Worm (Caenorhabditis elegans) whole organism, L4 larva: ENCODE data around the gene T16G12.1.

Source experiments
- D1046.2 ChIP-seq: fragments of 200-800 bp; sonication (Bioruptor generic); IDR thresholded peaks from 2 replicates; pipeline ENCODE4 v1.3.6; 2022; ENCODE audit warnings: missing genetic modification characterization, missing compliant biosample characterization
- F10B5.3 ChIP-seq: sonication (generic microtip); optimal IDR thresholded peaks from 2 replicates; lab custom pipeline; 2016; ENCODE audit warnings: mild to moderate bottlenecking, missing genetic modification characterization, missing compliant biosample characterization
- R02D3.7 ChIP-seq: fragments of 150-350 bp; sonication (generic microtip); optimal IDR thresholded peaks from 3 replicates; lab custom pipeline; 2014; ENCODE audit warnings: missing biosample characterization, missing genetic modification characterization
- T26A8.4 ChIP-seq: fragments of 200-800 bp; sonication (Bioruptor generic); IDR thresholded peaks from 2 replicates; pipeline ENCODE4 v1.3.6; 2022; ENCODE audit warnings: missing genetic modification characterization, missing compliant biosample characterization
- Y48G9A.11 ChIP-seq: fragments of 200-800 bp; sonication (Bioruptor generic); IDR thresholded peaks from 2 replicates; pipeline ENCODE4 v1.3.6; 2022; ENCODE audit warnings: missing genetic modification reagents, missing genetic modification characterization, missing compliant biosample characterization
- ZK337.2 ChIP-seq: fragments of 200-800 bp; sonication (Bioruptor generic); IDR thresholded peaks from 2 replicates; pipeline ENCODE4 v1.3.6; 2022; ENCODE audit warnings: missing genetic modification reagents, missing genetic modification characterization, missing compliant biosample characterization
- aha-1 ChIP-seq: fragments of 150-350 bp; peaks from one replicate; lab custom pipeline; 2014; ENCODE audit warnings: missing biosample characterization, missing genetic modification characterization
- arid-1 ChIP-seq: fragments of 200-800 bp; sonication (Bioruptor generic); conservative IDR thresholded peaks from 2 replicates; pipeline ENCODE4 v1.3.6; 2022; ENCODE audit warnings: missing genetic modification reagents, missing genetic modification characterization, missing compliant biosample characterization
- attf-4 ChIP-seq: sonication (generic microtip); optimal IDR thresholded peaks from 3 replicates; lab custom pipeline; 2017; ENCODE audit warnings: missing biosample characterization, missing genetic modification characterization
- ceh-20 ChIP-seq: fragments of 200-800 bp; sonication (Bioruptor generic); IDR thresholded peaks from 2 replicates; pipeline ENCODE4 v1.3.6; 2022; ENCODE audit warnings: missing genetic modification reagents, missing genetic modification characterization, missing compliant biosample characterization
- ceh-44 ChIP-seq: fragments of 200-800 bp; sonication (Bioruptor generic); IDR thresholded peaks from 2 replicates; pipeline ENCODE4 v1.3.6; 2022; ENCODE audit warnings: missing genetic modification reagents, missing genetic modification characterization, missing compliant biosample characterization
- cey-2 ChIP-seq: sonication (generic microtip); optimal IDR thresholded peaks from 3 replicates; lab custom pipeline; 2017; ENCODE audit warnings: missing genetic modification characterization, mild to moderate bottlenecking, missing compliant biosample characterization, antibody characterized with exemption, borderline replicate concordance; ENCODE audit not compliant: insufficient read depth
- daf-12 ChIP-seq: fragments of 150-350 bp; optimal IDR thresholded peaks from 2 replicates; lab custom pipeline; 2014; ENCODE audit warnings: missing biosample characterization, missing genetic modification reagents, missing genetic modification characterization
- daf-19 ChIP-seq: fragments of 200-800 bp; sonication (Bioruptor generic); conservative IDR thresholded peaks from 2 replicates; pipeline ENCODE4 v1.3.6; 2022; ENCODE audit warnings: missing genetic modification characterization, missing compliant biosample characterization
- daf-8 ChIP-seq: fragments of 200-800 bp; sonication (Bioruptor generic); IDR thresholded peaks from 2 replicates; pipeline ENCODE4 v1.3.6; 2022; ENCODE audit warnings: missing genetic modification characterization, missing compliant biosample characterization
- dmd-9 ChIP-seq: fragments of 200-800 bp; sonication (Bioruptor generic); IDR thresholded peaks from 2 replicates; pipeline ENCODE4 v1.3.6; 2022; ENCODE audit warnings: missing genetic modification reagents, missing genetic modification characterization, missing compliant biosample characterization
- dpl-1 ChIP-seq: fragments of 150-350 bp; optimal IDR thresholded peaks from 2 replicates; lab custom pipeline; 2014; ENCODE audit warnings: missing biosample characterization, missing genetic modification reagents, missing genetic modification characterization
- fos-1 ChIP-seq: fragments of 150-350 bp; optimal IDR thresholded peaks from 2 replicates; lab custom pipeline; 2014; ENCODE audit warnings: missing biosample characterization, missing genetic modification characterization
- hlh-11 ChIP-seq: fragments of 200-800 bp; sonication (Bioruptor generic); optimal IDR thresholded peaks from 2 replicates; lab custom pipeline; 2018; ENCODE audit warnings: mild to moderate bottlenecking, missing genetic modification characterization, missing compliant biosample characterization
- lin-13 ChIP-seq: fragments of 150-350 bp; optimal IDR thresholded peaks from 2 replicates; lab custom pipeline; 2014; ENCODE audit warnings: missing biosample characterization, missing genetic modification reagents, missing genetic modification characterization
- lin-15B ChIP-seq: fragments of 150-350 bp; sonication (generic microtip); optimal IDR thresholded peaks from 3 replicates; lab custom pipeline; 2014; ENCODE audit warnings: missing biosample characterization, missing genetic modification characterization
- lin-29 ChIP-seq: fragments of 200-800 bp; sonication (Bioruptor generic); IDR thresholded peaks from 2 replicates; pipeline ENCODE4 v1.3.6; 2022; ENCODE audit warnings: missing genetic modification reagents, missing genetic modification characterization, missing compliant biosample characterization
- mdl-1 ChIP-seq, 2 experiments: fragments of 150-350 bp in 1 of 2; sonication (generic microtip) in 1 of 2; optimal IDR thresholded peaks; 2 replicates each; lab custom pipeline; 2014 to 2017; ENCODE audit warnings: missing biosample characterization in 2 of 2, missing genetic modification characterization in 2 of 2
- mes-2 ChIP-seq: sonication (generic microtip); optimal IDR thresholded peaks from 2 replicates; lab custom pipeline; 2016; ENCODE audit warnings: missing genotype, mild to moderate bottlenecking, missing genetic modification characterization, missing compliant biosample characterization; ENCODE audit not compliant: poor library complexity, severe bottlenecking
- nhr-102 ChIP-seq: sonication (generic microtip); optimal IDR thresholded peaks from 2 replicates; lab custom pipeline; 2016; ENCODE audit warnings: mild to moderate bottlenecking, missing genetic modification characterization, moderate library complexity, missing compliant biosample characterization
- nhr-11 ChIP-seq: fragments of 150-350 bp; optimal IDR thresholded peaks from 2 replicates; lab custom pipeline; 2014; ENCODE audit warnings: missing biosample characterization, missing genetic modification characterization
- nhr-111 ChIP-seq: fragments of 200-800 bp; sonication (Bioruptor generic); optimal IDR thresholded peaks from 2 replicates; lab custom pipeline; 2018; ENCODE audit warnings: mild to moderate bottlenecking, missing genetic modification characterization, missing compliant biosample characterization
- nhr-25 ChIP-seq: sonication (generic microtip); optimal IDR thresholded peaks from 2 replicates; lab custom pipeline; 2017; ENCODE audit warnings: missing genetic modification characterization, mild to moderate bottlenecking, missing compliant biosample characterization, antibody characterized with exemption, moderate library complexity, borderline replicate concordance; ENCODE audit not compliant: insufficient read depth
- nhr-41 ChIP-seq: fragments of 200-800 bp; sonication (Bioruptor generic); IDR thresholded peaks from 2 replicates; pipeline ENCODE4 v1.3.6; 2022; ENCODE audit warnings: missing genetic modification reagents, missing genetic modification characterization, missing compliant biosample characterization
- rbr-2 ChIP-seq: sonication (generic microtip); optimal IDR thresholded peaks from 2 replicates; lab custom pipeline; 2016; ENCODE audit warnings: missing genotype, missing genetic modification characterization, missing compliant biosample characterization
- sdz-12 ChIP-seq: fragments of 200-800 bp; sonication (Bioruptor generic); optimal IDR thresholded peaks from 2 replicates; lab custom pipeline; 2018; ENCODE audit warnings: mild to moderate bottlenecking, missing genetic modification characterization, missing compliant biosample characterization
- set-16 ChIP-seq: fragments of 200-800 bp; sonication (Bioruptor generic); IDR thresholded peaks from 2 replicates; pipeline ENCODE4 v1.3.6; 2022; ENCODE audit warnings: missing genetic modification reagents, missing genetic modification characterization, missing compliant biosample characterization
- skn-1 ChIP-seq: fragments of 150-350 bp; optimal IDR thresholded peaks from 2 replicates; lab custom pipeline; 2014; ENCODE audit warnings: missing biosample characterization, missing genetic modification characterization
- snpc-1.2 ChIP-seq: fragments of 200-800 bp; sonication (Bioruptor generic); IDR thresholded peaks from 2 replicates; pipeline ENCODE4 v1.3.6; 2022; ENCODE audit warnings: missing genetic modification reagents, missing genetic modification characterization, missing compliant biosample characterization
- spr-3 ChIP-seq: fragments of 200-800 bp; sonication (Bioruptor generic); optimal IDR thresholded peaks from 2 replicates; lab custom pipeline; 2018; ENCODE audit warnings: mild to moderate bottlenecking, missing genetic modification characterization, missing compliant biosample characterization
- tag-97 ChIP-seq: fragments of 200-800 bp; sonication (Bioruptor generic); IDR thresholded peaks from 2 replicates; pipeline ENCODE4 v1.3.6; 2022; ENCODE audit warnings: missing genetic modification characterization, missing compliant biosample characterization
- tra-1 ChIP-seq: fragments of 200-800 bp; sonication (Bioruptor generic); IDR thresholded peaks from 2 replicates; pipeline ENCODE4 v1.3.6; 2022; ENCODE audit warnings: missing genetic modification reagents, missing genetic modification characterization, missing compliant biosample characterization
- unc-130 ChIP-seq: sonication (generic microtip); optimal IDR thresholded peaks from 2 replicates; lab custom pipeline; 2016; ENCODE audit warnings: missing genetic modification reagents, missing genetic modification characterization, missing compliant biosample characterization
- unc-39 ChIP-seq: sonication (generic microtip); optimal IDR thresholded peaks from 2 replicates; lab custom pipeline; 2017; ENCODE audit warnings: missing biosample characterization, missing genetic modification characterization
- zag-1 ChIP-seq: fragments of 150-350 bp; optimal IDR thresholded peaks from 2 replicates; lab custom pipeline; 2014; ENCODE audit warnings: missing biosample characterization, missing genetic modification characterization

Gene T16G12.1

DNA sequence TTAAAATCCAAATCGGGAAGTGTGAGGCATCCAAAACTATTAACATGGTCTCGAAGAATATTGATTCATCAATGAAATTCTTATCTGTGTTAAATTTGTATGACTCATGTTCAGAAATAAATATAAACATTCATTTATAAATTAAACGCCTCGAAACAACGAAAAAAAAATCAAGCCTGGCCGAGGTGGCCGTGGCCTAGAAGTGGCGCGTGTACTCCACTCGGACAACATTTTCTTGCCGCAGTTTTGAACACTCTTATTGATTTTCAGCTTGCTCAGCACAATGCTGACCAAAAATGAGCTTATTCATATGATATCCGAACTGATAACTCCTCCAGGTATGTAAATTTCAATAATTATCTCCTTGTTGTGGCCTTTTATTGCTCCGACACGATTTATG is 14.5 kb upstream of the T16G12.1 start, which contains the start of gene ekl-6:
Gene ekl-6, plus strand, starts transcription at position 265 of the 400 bp plus-strand sequence.
- TF ChIP-seq unc-130 (GFP tag; lab: Kevin White, UChicago) (peak; percentile 74), ZK337.2 (GFP tag; lab: Robert Waterston, UW) (peak; percentile 70), dmd-9 (GFP tag; lab: Robert Waterston, UW) (peak; percentile 45; the same call in 1 of the 2 replicates), tra-1 (GFP tag; lab: Robert Waterston, UW) (0 out of 2 replicates have a peak, but pooled peaks have one; percentile 5), rbr-2 (tag; lab: Kevin White, UChicago) (peak; percentile 28), mes-2 (tag; lab: Kevin White, UChicago) (peak; percentile 98), lin-29 (GFP tag; lab: Robert Waterston, UW) (no peak), ceh-20 (GFP tag; lab: Robert Waterston, UW) (no peak), dpl-1 (GFP tag; lab: Kevin White, UChicago) (peak; percentile 68), ceh-44 (GFP tag; lab: Robert Waterston, UW) (peak; percentile 24; the same call in 1 of the 2 replicates), spr-3 (no peak)

DNA sequence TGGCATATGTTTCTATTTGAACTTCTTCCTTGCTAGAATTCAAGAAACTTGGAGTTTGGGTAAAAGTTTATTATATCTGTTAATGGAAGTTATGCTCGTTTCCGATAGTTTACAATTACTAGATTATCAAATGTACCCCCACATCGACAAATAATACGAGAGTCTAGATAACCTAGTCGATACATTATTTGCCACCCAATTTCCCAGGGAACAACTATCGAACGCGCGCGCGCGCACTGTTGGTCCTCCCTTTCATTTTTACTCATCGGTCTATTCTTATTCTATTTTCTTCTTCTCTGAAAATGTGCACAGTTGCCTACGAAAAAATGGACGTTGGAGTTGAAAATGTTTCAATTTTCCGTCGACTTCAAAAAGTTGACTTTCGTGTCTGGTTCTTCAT is 10.9 kb upstream of the T16G12.1 start, which contains the start of gene T16G12.13:
Gene T16G12.13, plus strand, starts transcription at position 293 of the 400 bp plus-strand sequence.
- TF ChIP-seq lin-15B (tag; lab: Kevin White, UChicago) = no peak
- no peak for TF ChIP-seq mes-2 (tag; lab: Kevin White, UChicago)
- TF ChIP-seq spr-3 = no peak
- TF ChIP-seq set-16 = no peak
- no peak for TF ChIP-seq nhr-25
- TF ChIP-seq F10B5.3 (tag; lab: Kevin White, UChicago) = no peak
- no peak for TF ChIP-seq D1046.2 (GFP tag; lab: Robert Waterston, UW)
- no peak for TF ChIP-seq skn-1 (tag; lab: Kevin White, UChicago)
- no peak for TF ChIP-seq attf-4 (tag; lab: Kevin White, UChicago)
- no peak for TF ChIP-seq mdl-1 (tag; optimal IDR thresholded peaks at IDR 0.05; lab: Kevin White, UChicago)
- TF ChIP-seq lin-13 (GFP tag; lab: Kevin White, UChicago) = no peak
- TF ChIP-seq unc-39 (tag; lab: Kevin White, UChicago) = no peak
- TF ChIP-seq aha-1 (tag; lab: Kevin White, UChicago) = no peak
- TF ChIP-seq daf-12 (tag; lab: Kevin White, UChicago) = no peak
- no peak for TF ChIP-seq nhr-102 (tag; lab: Kevin White, UChicago)
- TF ChIP-seq nhr-41 = no peak
- TF ChIP-seq nhr-111 (GFP tag; lab: Kevin White, UChicago) = no peak
- TF ChIP-seq fos-1 (tag; lab: Kevin White, UChicago) = no peak
- no peak for TF ChIP-seq sdz-12 (GFP tag; lab: Kevin White, UChicago)

DNA sequence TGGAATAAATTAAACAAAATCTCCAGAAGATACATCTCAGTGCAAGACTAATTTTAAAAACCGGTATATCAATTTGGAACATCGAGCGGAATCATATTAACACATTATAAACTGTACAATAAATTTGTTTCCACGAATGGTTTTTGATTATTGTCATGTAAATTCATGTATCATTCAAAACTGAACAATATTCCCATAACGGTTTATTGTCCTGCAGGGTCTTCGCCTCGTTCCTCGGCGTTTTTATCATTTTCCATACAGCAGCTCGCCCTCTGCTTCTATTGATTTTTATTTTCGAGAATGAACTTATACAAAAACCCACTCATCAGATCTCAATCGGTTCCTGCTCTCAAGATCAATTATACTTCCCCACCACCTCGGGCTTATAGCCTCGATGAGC is 9.3 kb upstream of the T16G12.1 start, which contains the start of gene T16G12.8:
Gene T16G12.8, plus strand, starts transcription at position 301 of the 400 bp plus-strand sequence.
- no peak for TF ChIP-seq R02D3.7 (tag; lab: Kevin White, UChicago)
- TF ChIP-seq hlh-11 (tag; lab: Kevin White, UChicago) = no peak
- no peak for TF ChIP-seq daf-19 (GFP tag; lab: Robert Waterston, UW)
- no peak for TF ChIP-seq skn-1 (tag; lab: Kevin White, UChicago)
- no peak for TF ChIP-seq rbr-2 (tag; lab: Kevin White, UChicago)
- TF ChIP-seq snpc-1.2 (GFP tag; lab: Robert Waterston, UW) = no peak
- TF ChIP-seq arid-1 (GFP tag; lab: Robert Waterston, UW) = no peak
- no peak for TF ChIP-seq aha-1 (tag; lab: Kevin White, UChicago)
- no peak for TF ChIP-seq unc-39 (tag; lab: Kevin White, UChicago)
- TF ChIP-seq daf-8 = no peak
- TF ChIP-seq cey-2 (tag; lab: Kevin White, UChicago) = no peak
- TF ChIP-seq nhr-11 = no peak
- TF ChIP-seq zag-1 (tag; lab: Kevin White, UChicago) = no peak
- no peak for TF ChIP-seq ceh-44 (GFP tag; lab: Robert Waterston, UW)
- no peak for TF ChIP-seq tag-97
- TF ChIP-seq Y48G9A.11 (GFP tag; lab: Robert Waterston, UW) = no peak
- no peak for TF ChIP-seq T26A8.4
- no peak for TF ChIP-seq mes-2 (tag; lab: Kevin White, UChicago)
- no peak for TF ChIP-seq fos-1 (tag; lab: Kevin White, UChicago)
- TF ChIP-seq lin-29 (GFP tag; lab: Robert Waterston, UW) = no peak
- TF ChIP-seq, all 104 proteins: peak for 0
